Fruit fly (Drosophila melanogaster) whole organism, prepupa: ENCODE measurements around the gene Pgant8.

Experiments
- CG16779 ChIP-seq: fragments of 200-800 bp; sonication (Bioruptor generic); optimal IDR thresholded peaks from 3 replicates; lab custom pipeline; 2017; ENCODE audit warnings: missing biosample characterization, mild to moderate bottlenecking, missing genetic modification characterization
- CG3919 ChIP-seq: fragments of 200-800 bp; sonication (Bioruptor generic); optimal IDR thresholded peaks from 3 replicates; lab custom pipeline; 2016; ENCODE audit warnings: missing biosample characterization, missing genetic modification characterization
- CG6792 ChIP-seq: fragments of 200-800 bp; sonication (Bioruptor generic); optimal IDR thresholded peaks from 3 replicates; lab custom pipeline; 2016; ENCODE audit warnings: missing biosample characterization, missing genetic modification characterization
- Hr38 ChIP-seq: sonication (Bioruptor generic); optimal IDR thresholded peaks from 2 replicates; lab custom pipeline; 2016; ENCODE audit warnings: missing biosample characterization, missing genetic modification characterization
- Met ChIP-seq: fragments of 200-800 bp; sonication (Bioruptor generic); optimal IDR thresholded peaks from 3 replicates; lab custom pipeline; 2016; ENCODE audit warnings: missing biosample characterization, missing genetic modification characterization
- Smox ChIP-seq: fragments of 200-800 bp; sonication (Bioruptor generic); optimal IDR thresholded peaks from 3 replicates; lab custom pipeline; 2016; ENCODE audit warnings: missing biosample characterization, missing genetic modification characterization
- achi ChIP-seq: fragments of 200-800 bp; sonication (Bioruptor generic); optimal IDR thresholded peaks from 3 replicates; lab custom pipeline; 2016; ENCODE audit warnings: missing biosample characterization, missing genetic modification characterization
- acj6 ChIP-seq: fragments of 200-800 bp; sonication (Bioruptor generic); optimal IDR thresholded peaks from 3 replicates; lab custom pipeline; 2016; ENCODE audit warnings: missing biosample characterization, missing genetic modification characterization
- esn ChIP-seq: fragments of 200-800 bp; sonication (Bioruptor generic); optimal IDR thresholded peaks from 2 replicates; lab custom pipeline; 2016; ENCODE audit warnings: missing biosample characterization, mild to moderate bottlenecking, missing genetic modification characterization, moderate library complexity

dm6 chr3L:15650552-15650951 lies 33.1 kb upstream of the Pgant8 start, which contains the start of gene CG43084:
- TF ChIP-seq achi (GFP tag; lab: Kevin White, UChicago) (no peak), Smox (GFP tag; lab: Kevin White, UChicago) (no peak), acj6 (GFP tag; lab: Kevin White, UChicago) (no peak), CG3919 (no peak), esn (GFP tag; lab: Kevin White, UChicago) (no peak), CG6792 (GFP tag; lab: Kevin White, UChicago) (no peak), Hr38 (GFP tag; lab: Kevin White, UChicago) (no peak), CG16779 (tag; lab: Kevin White, UChicago) (no peak), Met (no peak)
